Worm (Caenorhabditis elegans) whole organism, young adult: ENCODE measurements around the gene C40A11.8.

ENCODE experiments used
- F49E8.2 ChIP-seq: sonication (generic microtip); optimal IDR thresholded peaks from 3 replicates; lab custom pipeline; 2017; ENCODE audit warnings: missing genetic modification characterization, mild to moderate bottlenecking, missing compliant biosample characterization, antibody characterized with exemption, moderate library complexity; ENCODE audit not compliant: insufficient read depth
- F52B5.7 ChIP-seq: sonication (generic microtip); optimal IDR thresholded peaks from 2 replicates; lab custom pipeline; 2016; ENCODE audit warnings: mild to moderate bottlenecking, missing genetic modification characterization, missing compliant biosample characterization
- Y67H2A.10 ChIP-seq: fragments of 200-800 bp; sonication (Bioruptor generic); conservative IDR thresholded peaks from 2 replicates; pipeline ENCODE4 v1.3.6; 2022; ENCODE audit warnings: missing genetic modification reagents, missing genetic modification characterization, missing compliant biosample characterization
- attf-3 ChIP-seq: fragments of 200-800 bp; sonication (Bioruptor generic); conservative IDR thresholded peaks from 2 replicates; pipeline ENCODE4 v1.3.6; 2022; ENCODE audit warnings: missing genetic modification reagents, missing genetic modification characterization, missing compliant biosample characterization
- ceh-100 ChIP-seq: fragments of 200-800 bp; sonication (Bioruptor generic); IDR thresholded peaks from 2 replicates; pipeline ENCODE4 v1.3.6; 2022; ENCODE audit warnings: missing genetic modification reagents, missing genetic modification characterization, missing compliant biosample characterization
- mel-28 ChIP-seq: sonication (generic microtip); optimal IDR thresholded peaks from 2 replicates; lab custom pipeline; 2016; ENCODE audit warnings: borderline replicate concordance, mild to moderate bottlenecking, missing genetic modification characterization, missing compliant biosample characterization
- pha-4 ChIP-seq: fragments of 150-350 bp; sonication (generic microtip); optimal IDR thresholded peaks from 2 replicates; lab custom pipeline; 2014; ENCODE audit warnings: missing biosample characterization, missing genetic modification reagents, missing genetic modification characterization
- rcor-1 ChIP-seq: fragments of 200-800 bp; sonication (Bioruptor generic); IDR thresholded peaks from 2 replicates; pipeline ENCODE4 v1.3.6; 2022; ENCODE audit warnings: missing genetic modification reagents, missing genetic modification characterization, missing compliant biosample characterization
- sdz-38 ChIP-seq: sonication (generic microtip); optimal IDR thresholded peaks from 2 replicates; lab custom pipeline; 2016; ENCODE audit warnings: missing genotype, missing genetic modification characterization, missing compliant biosample characterization

DNA sequence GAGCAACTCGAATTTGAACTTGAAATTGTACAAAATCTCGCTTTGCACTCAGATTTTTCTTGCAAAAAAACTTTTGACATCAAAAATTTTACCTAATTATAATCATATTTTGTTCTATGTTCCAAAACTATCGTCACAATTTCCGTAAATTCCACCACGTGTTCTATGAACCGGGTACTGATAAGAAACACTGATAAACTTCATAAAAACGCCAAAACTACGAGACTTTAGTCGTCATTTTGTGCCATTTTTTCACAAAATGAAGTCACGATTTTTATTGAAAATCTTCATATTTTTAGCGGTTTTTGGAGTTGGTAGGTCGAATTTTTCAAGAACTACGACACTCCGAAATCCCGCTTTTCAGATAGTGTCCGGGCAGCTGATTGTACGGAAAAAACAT is 26.0 kb upstream of the C40A11.8 start, which contains the start of gene gba-1:
- no peak for TF ChIP-seq Y67H2A.10 (GFP tag; lab: Robert Waterston, UW)
- TF ChIP-seq pha-4 (tag; lab: Kevin White, UChicago), result no peak
- no peak for TF ChIP-seq sdz-38
- TF ChIP-seq attf-3 (GFP tag; lab: Robert Waterston, UW), result no peak
- TF ChIP-seq F49E8.2 (tag; lab: Kevin White, UChicago), result no peak
- TF ChIP-seq F52B5.7 (tag; lab: Kevin White, UChicago), result no peak
- no peak for TF ChIP-seq rcor-1 (GFP tag; lab: Robert Waterston, UW)
- no peak for TF ChIP-seq mel-28 (tag; lab: Kevin White, UChicago)
- no peak for TF ChIP-seq ceh-100
